Fruit fly (Drosophila melanogaster) whole organism, prepupa: ENCODE results near the gene CG11037.

ENCODE experiments used
- CG10669 ChIP-seq: fragments of 200-800 bp; sonication (Bioruptor generic); optimal IDR thresholded peaks from 3 replicates; lab custom pipeline; 2018; ENCODE audit warnings: missing biosample characterization, mild to moderate bottlenecking, missing genetic modification characterization, moderate library complexity
- CG11294 ChIP-seq: fragments of 200-800 bp; sonication (Bioruptor generic); IDR thresholded peaks from 2 replicates; pipeline ENCODE4 v1.3.6; 2022; ENCODE audit warnings: missing biosample characterization, missing genetic modification characterization
- CG11762 ChIP-seq: fragments of 200-800 bp; sonication (Bioruptor generic); optimal IDR thresholded peaks from 3 replicates; lab custom pipeline; 2016; ENCODE audit warnings: missing biosample characterization, missing genetic modification characterization; ENCODE audit not compliant: insufficient read depth
- CG11902 ChIP-seq: fragments of 200-800 bp; sonication (Bioruptor generic); optimal IDR thresholded peaks from 3 replicates; lab custom pipeline; 2016; ENCODE audit warnings: missing biosample characterization, missing genetic modification characterization
- CG15336 ChIP-seq: fragments of 200-800 bp; sonication (Bioruptor generic); IDR thresholded peaks from 2 replicates; pipeline ENCODE4 v1.3.6; 2022; ENCODE audit warnings: missing biosample characterization, missing genetic modification characterization
- CG1621 ChIP-seq: fragments of 200-800 bp; sonication (Bioruptor generic); optimal IDR thresholded peaks from 3 replicates; lab custom pipeline; 2018; ENCODE audit warnings: missing biosample characterization, mild to moderate bottlenecking, missing genetic modification characterization
- CG16779 ChIP-seq: fragments of 200-800 bp; sonication (Bioruptor generic); optimal IDR thresholded peaks from 3 replicates; lab custom pipeline; 2017; ENCODE audit warnings: missing biosample characterization, mild to moderate bottlenecking, missing genetic modification characterization
- CG3032 ChIP-seq: fragments of 200-800 bp; optimal IDR thresholded peaks from 2 replicates; lab custom pipeline; 2019; ENCODE audit warnings: missing biosample characterization, mild to moderate bottlenecking, missing genetic modification characterization, moderate library complexity
- CG34406 ChIP-seq: fragments of 200-800 bp; sonication (Bioruptor generic); optimal IDR thresholded peaks from 3 replicates; lab custom pipeline; 2016; ENCODE audit warnings: missing biosample characterization, missing genetic modification characterization
- CG3919 ChIP-seq: fragments of 200-800 bp; sonication (Bioruptor generic); optimal IDR thresholded peaks from 3 replicates; lab custom pipeline; 2016; ENCODE audit warnings: missing biosample characterization, missing genetic modification characterization
- CG6163 ChIP-seq: fragments of 200-800 bp; sonication (Bioruptor generic); IDR thresholded peaks from 3 replicates; pipeline ENCODE4 v1.3.6; 2022; ENCODE audit warnings: missing biosample characterization, missing genetic modification characterization
- CG6808 ChIP-seq: fragments of 200-800 bp; sonication (Bioruptor generic); optimal IDR thresholded peaks from 3 replicates; lab custom pipeline; 2017; ENCODE audit warnings: missing biosample characterization, missing genetic modification characterization, mild to moderate bottlenecking, moderate library complexity, missing genetic modification reagents
- CG6854 ChIP-seq: fragments of 200-800 bp; sonication (Bioruptor generic); optimal IDR thresholded peaks from 2 replicates; lab custom pipeline; 2017; ENCODE audit warnings: missing biosample characterization, mild to moderate bottlenecking, missing genetic modification characterization
- CG8119 ChIP-seq: fragments of 200-800 bp; sonication (Bioruptor generic); IDR thresholded peaks from 3 replicates; pipeline ENCODE4 v1.3.6; 2022; ENCODE audit warnings: missing biosample characterization, missing genetic modification characterization
- CG8319 ChIP-seq: fragments of 200-800 bp; sonication (Bioruptor generic); optimal IDR thresholded peaks from 3 replicates; lab custom pipeline; 2016; ENCODE audit warnings: missing biosample characterization, missing genetic modification characterization
- CG9139 ChIP-seq: fragments of 200-800 bp; sonication (Bioruptor generic); optimal IDR thresholded peaks from 3 replicates; lab custom pipeline; 2017; ENCODE audit warnings: missing biosample characterization, mild to moderate bottlenecking, missing genetic modification characterization
- Eip75B ChIP-seq: fragments of 200-800 bp; sonication (Bioruptor generic); optimal IDR thresholded peaks from 3 replicates; lab custom pipeline; 2016; ENCODE audit warnings: missing biosample characterization, missing genetic modification characterization
- Eip78C ChIP-seq: fragments of 200-800 bp; sonication (Bioruptor generic); peaks from one replicate; lab custom pipeline; 2016; ENCODE audit warnings: missing biosample characterization, missing genetic modification characterization
- Eip93F ChIP-seq: fragments of 200-800 bp; sonication (Bioruptor generic); optimal IDR thresholded peaks from 2 replicates; lab custom pipeline; 2016; ENCODE audit warnings: missing biosample characterization, mild to moderate bottlenecking, missing genetic modification characterization
- Ets96B ChIP-seq: fragments of 200-800 bp; optimal IDR thresholded peaks from 2 replicates; lab custom pipeline; 2019; ENCODE audit warnings: missing biosample characterization, mild to moderate bottlenecking, missing genetic modification characterization, moderate library complexity
- Gug ChIP-seq: fragments of 200-800 bp; sonication (Bioruptor generic); IDR thresholded peaks from 2 replicates; pipeline ENCODE4 v1.3.6; 2022; ENCODE audit warnings: missing biosample characterization, missing genetic modification characterization
- Hr39 ChIP-seq: fragments of 200-800 bp; sonication (Bioruptor generic); optimal IDR thresholded peaks from 2 replicates; lab custom pipeline; 2016; ENCODE audit warnings: missing biosample characterization, missing genetic modification characterization
- Hr4 ChIP-seq: fragments of 200-800 bp; sonication (Bioruptor generic); optimal IDR thresholded peaks from 3 replicates; lab custom pipeline; 2016; ENCODE audit warnings: missing biosample characterization, missing genetic modification characterization
- Lpt ChIP-seq: fragments of 200-800 bp; sonication (Bioruptor generic); optimal IDR thresholded peaks from 3 replicates; lab custom pipeline; 2016; ENCODE audit warnings: missing biosample characterization, missing genetic modification characterization
- Met ChIP-seq: fragments of 200-800 bp; sonication (Bioruptor generic); optimal IDR thresholded peaks from 3 replicates; lab custom pipeline; 2016; ENCODE audit warnings: missing biosample characterization, missing genetic modification characterization
- OdsH ChIP-seq: fragments of 200-800 bp; sonication (Bioruptor generic); optimal IDR thresholded peaks from 3 replicates; lab custom pipeline; 2016; ENCODE audit warnings: missing biosample characterization, missing genetic modification characterization
- Smox ChIP-seq: fragments of 200-800 bp; sonication (Bioruptor generic); optimal IDR thresholded peaks from 3 replicates; lab custom pipeline; 2016; ENCODE audit warnings: missing biosample characterization, missing genetic modification characterization
- Sox14 ChIP-seq: fragments of 200-800 bp; sonication (Bioruptor generic); optimal IDR thresholded peaks from 3 replicates; lab custom pipeline; 2016; ENCODE audit warnings: missing biosample characterization, missing genetic modification characterization
- Sox15 ChIP-seq: fragments of 200-800 bp; sonication (Bioruptor generic); optimal IDR thresholded peaks from 3 replicates; lab custom pipeline; 2016; ENCODE audit warnings: missing biosample characterization, missing genetic modification characterization
- achi ChIP-seq: fragments of 200-800 bp; sonication (Bioruptor generic); optimal IDR thresholded peaks from 3 replicates; lab custom pipeline; 2016; ENCODE audit warnings: missing biosample characterization, missing genetic modification characterization
- acj6 ChIP-seq: fragments of 200-800 bp; sonication (Bioruptor generic); optimal IDR thresholded peaks from 3 replicates; lab custom pipeline; 2016; ENCODE audit warnings: missing biosample characterization, missing genetic modification characterization
- cyc ChIP-seq: fragments of 200-800 bp; sonication (Bioruptor generic); optimal IDR thresholded peaks from 3 replicates; lab custom pipeline; 2016; ENCODE audit warnings: missing biosample characterization, missing genetic modification characterization
- dac ChIP-seq: fragments of 200-800 bp; sonication (Bioruptor generic); optimal IDR thresholded peaks from 2 replicates; lab custom pipeline; 2017; ENCODE audit warnings: missing biosample characterization, mild to moderate bottlenecking, missing genetic modification characterization
- dsx ChIP-seq: fragments of 200-800 bp; optimal IDR thresholded peaks from 3 replicates; lab custom pipeline; 2019; ENCODE audit warnings: missing biosample characterization, mild to moderate bottlenecking, missing genetic modification characterization, moderate library complexity; ENCODE audit not compliant: poor library complexity, severe bottlenecking
- esn ChIP-seq: fragments of 200-800 bp; sonication (Bioruptor generic); optimal IDR thresholded peaks from 2 replicates; lab custom pipeline; 2016; ENCODE audit warnings: missing biosample characterization, mild to moderate bottlenecking, missing genetic modification characterization, moderate library complexity
- fd59A ChIP-seq: fragments of 200-800 bp; sonication (Bioruptor generic); optimal IDR thresholded peaks from 2 replicates; lab custom pipeline; 2017; ENCODE audit warnings: missing biosample characterization, mild to moderate bottlenecking, missing genetic modification characterization, missing genetic modification reagents
- fd85E ChIP-seq: fragments of 200-800 bp; sonication (Bioruptor generic); optimal IDR thresholded peaks from 3 replicates; lab custom pipeline; 2016; ENCODE audit warnings: missing biosample characterization, missing genetic modification characterization
- fkh ChIP-seq: fragments of 200-800 bp; sonication (Bioruptor generic); optimal IDR thresholded peaks from 3 replicates; lab custom pipeline; 2017; ENCODE audit warnings: missing biosample characterization, mild to moderate bottlenecking, missing genetic modification characterization, moderate library complexity
- lz ChIP-seq: fragments of 200-800 bp; sonication (Bioruptor generic); optimal IDR thresholded peaks from 3 replicates; lab custom pipeline; 2016; ENCODE audit warnings: missing biosample characterization, missing genetic modification characterization
- pdm3 ChIP-seq: fragments of 200-800 bp; sonication (Bioruptor generic); optimal IDR thresholded peaks from 3 replicates; lab custom pipeline; 2016; ENCODE audit warnings: missing biosample characterization, missing genetic modification characterization
- salr ChIP-seq, 2 experiments: fragments of 200-800 bp; sonication (Bioruptor generic); optimal IDR thresholded peaks; 3 replicates each; lab custom pipeline; 2016 to 2018; ENCODE audit warnings: missing biosample characterization in 2 of 2, missing genetic modification characterization in 2 of 2, mild to moderate bottlenecking in 1 of 2
- spab ChIP-seq: fragments of 200-800 bp; sonication (Bioruptor generic); optimal IDR thresholded peaks from 2 replicates; lab custom pipeline; 2017; ENCODE audit warnings: missing biosample characterization, mild to moderate bottlenecking, missing genetic modification characterization, missing genetic modification reagents
- ss ChIP-seq, 2 experiments: fragments of 200-800 bp; sonication (Bioruptor generic); optimal IDR thresholded peaks; 2 replicates in 1 of 2; 3 replicates in 1 of 2; lab custom pipeline; 2017 to 2018; ENCODE audit warnings: mild to moderate bottlenecking in 2 of 2, missing biosample characterization in 2 of 2, missing genetic modification characterization in 2 of 2, moderate library complexity in 1 of 2
- topi ChIP-seq: fragments of 200-800 bp; sonication (Bioruptor generic); optimal IDR thresholded peaks from 3 replicates; lab custom pipeline; 2016; ENCODE audit warnings: missing biosample characterization, missing genetic modification characterization

CG11037 gene

DNA sequence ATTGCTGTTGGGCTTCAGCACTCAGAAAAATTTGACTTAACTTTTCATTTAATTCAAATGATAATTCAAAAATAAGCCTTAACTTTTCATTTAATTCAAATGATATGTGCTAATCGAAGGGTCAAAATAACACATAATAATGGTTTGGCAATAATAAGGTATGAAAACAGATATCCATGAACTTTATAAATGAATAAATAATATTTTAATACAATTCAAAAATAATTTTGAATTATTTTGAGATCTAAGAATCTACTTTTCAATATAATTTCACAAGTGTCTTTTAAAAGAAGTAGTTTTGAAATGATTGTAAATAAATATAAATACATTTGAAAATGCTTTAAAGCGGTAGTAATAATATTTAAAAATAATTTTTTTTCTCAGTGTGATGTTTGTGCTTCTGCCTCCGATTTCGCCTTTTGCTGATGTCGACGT, 25.8 kb upstream of the CG11037 start (continued):
- TF ChIP-seq fkh (no peak), Lpt (GFP tag; lab: Kevin White, UChicago) (peak; percentile 76), CG11762 (GFP tag; lab: Kevin White, UChicago) (peak; percentile 71), CG10669 (GFP tag; lab: Kevin White, UChicago) (peak; percentile 50), Smox (GFP tag; lab: Kevin White, UChicago) (peak; percentile 32), Hr39 (peak; percentile 5), achi (GFP tag; lab: Kevin White, UChicago) (peak; percentile 80), OdsH (peak; percentile 79)

DNA sequence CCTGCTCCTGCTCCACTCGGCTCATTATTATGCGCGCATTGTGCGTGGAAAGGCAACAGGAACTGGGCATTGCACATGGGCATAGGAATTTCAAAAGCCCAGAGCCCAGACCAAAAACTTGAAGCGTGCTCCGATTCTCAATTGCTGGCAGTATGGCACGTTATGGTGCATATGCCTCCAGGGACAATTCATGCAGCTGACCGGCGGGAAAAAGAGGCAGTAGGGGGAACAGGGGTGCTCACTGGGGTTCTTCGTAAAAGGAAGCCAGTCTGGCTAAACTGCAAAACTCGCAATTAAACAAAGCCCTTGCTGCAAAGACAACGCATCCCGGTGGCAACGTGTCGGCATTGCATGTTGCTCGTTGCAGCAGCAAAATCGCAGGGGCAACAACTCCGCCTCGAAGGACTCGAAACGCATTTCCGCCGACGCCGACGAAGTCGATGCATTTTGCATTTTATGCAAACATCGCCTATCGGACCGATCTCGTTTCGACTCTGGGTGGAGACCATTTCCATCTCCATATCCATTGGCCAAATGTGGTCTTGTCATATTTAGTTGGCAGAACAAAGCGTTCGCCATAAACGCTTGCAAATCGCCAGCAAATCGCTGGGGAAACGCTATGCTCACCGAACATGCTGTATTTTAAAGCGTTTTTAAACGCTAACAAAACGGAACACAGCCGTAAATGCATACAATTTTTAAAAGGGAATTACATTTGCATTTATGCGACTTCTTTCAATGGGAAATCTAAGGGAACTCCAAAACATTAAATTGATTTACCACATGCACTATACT, 23.4 kb upstream of the CG11037 start:
- no peak for TF ChIP-seq Met (GFP tag; lab: Kevin White, UChicago)
- TF ChIP-seq fkh: no peak
- TF ChIP-seq CG3919: peak; percentile 25
- no peak for TF ChIP-seq Hr4 (GFP tag; lab: Kevin White, UChicago)
- TF ChIP-seq Eip78C (GFP tag; lab: Kevin White, UChicago): peak; percentile 40
- peak; percentile 5 to 87 for TF ChIP-seq ss (GFP tag; optimal IDR thresholded peaks at IDR 0.05; lab: Kevin White, UChicago)
- TF ChIP-seq topi (GFP tag; lab: Kevin White, UChicago): no peak
- peak; percentile 67 for TF ChIP-seq CG6854 (GFP tag; lab: Kevin White, UChicago)

DNA sequence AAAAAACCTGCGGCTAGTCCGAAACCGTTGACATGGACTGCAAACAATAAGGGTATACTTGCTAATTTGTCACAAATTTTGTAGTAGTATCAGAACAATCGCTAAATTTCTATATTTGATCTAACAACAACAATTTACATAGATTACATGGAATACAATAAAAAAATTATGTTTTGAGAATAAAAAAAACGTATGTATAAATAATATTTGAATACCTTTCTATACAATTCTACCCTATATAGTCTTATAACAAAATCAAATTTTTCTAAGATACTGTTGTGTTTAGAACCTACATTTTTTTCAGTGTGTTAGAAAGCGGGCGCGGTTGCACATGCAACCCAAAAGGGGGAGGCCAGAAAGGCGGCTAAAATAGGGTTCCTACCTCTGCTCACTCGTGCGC, 22.1 kb upstream of the CG11037 start:
- TF ChIP-seq CG8319 (GFP tag; lab: Kevin White, UChicago) (no peak), dac (GFP tag; lab: Kevin White, UChicago) (no peak), CG6808 (GFP tag; lab: Kevin White, UChicago) (no peak), Eip78C (GFP tag; lab: Kevin White, UChicago) (peak; percentile 84), cyc (GFP tag; lab: Kevin White, UChicago) (no peak), lz (GFP tag; lab: Kevin White, UChicago) (peak; percentile 19), CG3032 (tag; lab: Kevin White, UChicago) (peak; percentile 41), CG8119 (GFP tag; lab: Robert Waterston, UW) (peak; percentile 73), CG16779 (tag; lab: Kevin White, UChicago) (no peak), CG9139 (GFP tag; lab: Kevin White, UChicago) (no peak), Hr4 (GFP tag; lab: Kevin White, UChicago) (peak; percentile 38), Lpt (GFP tag; lab: Kevin White, UChicago) (peak; percentile 52), Hr39 (no peak), Sox14 (GFP tag; lab: Kevin White, UChicago) (no peak), pdm3 (GFP tag; lab: Kevin White, UChicago) (peak; percentile 19), Ets96B (tag; lab: Kevin White, UChicago) (peak; percentile 33), Eip93F (GFP tag; lab: Kevin White, UChicago) (no peak), spab (GFP tag; lab: Kevin White, UChicago) (no peak), CG11762 (GFP tag; lab: Kevin White, UChicago) (no peak), acj6 (GFP tag; lab: Kevin White, UChicago) (peak; percentile 30), CG34406 (GFP tag; lab: Kevin White, UChicago) (no peak), CG1621 (tag; lab: Kevin White, UChicago) (no peak), OdsH (peak; percentile 43), CG6163 (GFP tag; lab: Robert Waterston, UW) (0 out of 3 replicates have a peak, but pooled peaks have one; percentile 25), fd59A (GFP tag; lab: Kevin White, UChicago) (no peak), dsx (GFP tag; lab: Kevin White, UChicago) (peak; percentile 16), fd85E (GFP tag; lab: Kevin White, UChicago) (no peak), CG15336 (GFP tag; lab: Robert Waterston, UW) (peak; percentile 57), topi (GFP tag; lab: Kevin White, UChicago) (peak; percentile 29), Gug (no peak), CG6854 (GFP tag; lab: Kevin White, UChicago) (no peak), Sox15 (no peak), esn (peak; percentile 53), ss (GFP tag; optimal IDR thresholded peaks at IDR 0.05; lab: Kevin White, UChicago) (no peak), salr (GFP tag; optimal IDR thresholded peaks at IDR 0.05; lab: Kevin White, UChicago) (peak in 1 of 2 experiments; percentile 72), CG11294 (GFP tag; lab: Robert Waterston, UW) (no peak), CG11902 (GFP tag; lab: Kevin White, UChicago) (no peak), Eip75B (GFP tag; lab: Kevin White, UChicago) (peak; percentile 14), achi (GFP tag; lab: Kevin White, UChicago) (peak; percentile 53), CG10669 (GFP tag; lab: Kevin White, UChicago) (no peak)
